Worm (Caenorhabditis elegans) whole organism, early embryonic: ENCODE results near the gene C05B5.8.
"Not testable (repeated sequence)": the region's sequence is repeated elsewhere in the genome, so short reads cannot be mapped to it uniquely, and the experiment has no call there.

ENCODE experiments used
- B0310.2 ChIP-seq: sonication (generic microtip); optimal IDR thresholded peaks from 2 replicates; lab custom pipeline; 2016; ENCODE audit warnings: mild to moderate bottlenecking, missing genetic modification characterization, missing compliant biosample characterization
- F13C5.2 ChIP-seq: sonication (generic microtip); optimal IDR thresholded peaks from 2 replicates; lab custom pipeline; 2017; ENCODE audit warnings: mild to moderate bottlenecking, missing genetic modification characterization, inconsistent platforms, missing compliant biosample characterization
- aly-1 ChIP-seq: sonication (generic microtip); optimal IDR thresholded peaks from 2 replicates; lab custom pipeline; 2016; ENCODE audit warnings: missing genetic modification characterization, missing compliant biosample characterization
- ama-1 ChIP-seq: fragments of 150-350 bp; optimal IDR thresholded peaks from 2 replicates; lab custom pipeline; 2014
- ceh-13 ChIP-seq: fragments of 200-800 bp; sonication (Bioruptor generic); optimal IDR thresholded peaks from 2 replicates; lab custom pipeline; 2018; ENCODE audit warnings: mild to moderate bottlenecking, missing genetic modification characterization, missing compliant biosample characterization
- ceh-36 ChIP-seq: sonication (generic microtip); optimal IDR thresholded peaks from 2 replicates; lab custom pipeline; 2016; ENCODE audit warnings: missing genetic modification characterization, inconsistent platforms, missing compliant biosample characterization
- ets-7 ChIP-seq: sonication (generic microtip); optimal IDR thresholded peaks from 2 replicates; lab custom pipeline; 2016; ENCODE audit warnings: missing genotype, missing genetic modification characterization, missing compliant biosample characterization
- flt-1 ChIP-seq: fragments of 200-800 bp; sonication (Bioruptor generic); IDR thresholded peaks from 2 replicates; pipeline ENCODE4 v1.3.6; 2022; ENCODE audit warnings: missing genetic modification characterization, missing compliant biosample characterization
- hmbx-1 ChIP-seq: sonication (generic microtip); optimal IDR thresholded peaks from 2 replicates; lab custom pipeline; 2016; ENCODE audit warnings: mild to moderate bottlenecking, missing genetic modification characterization, missing compliant biosample characterization
- hmg-4 ChIP-seq: fragments of 200-800 bp; sonication (Bioruptor generic); optimal IDR thresholded peaks from 2 replicates; lab custom pipeline; 2018; ENCODE audit warnings: mild to moderate bottlenecking, missing genetic modification characterization, missing compliant biosample characterization
- hnd-1 ChIP-seq: sonication (generic microtip); optimal IDR thresholded peaks from 2 replicates; lab custom pipeline; 2016; ENCODE audit warnings: missing genetic modification characterization, missing compliant biosample characterization
- pes-1 ChIP-seq: fragments of 200-800 bp; sonication (Bioruptor generic); IDR thresholded peaks from 2 replicates; pipeline ENCODE4 v1.3.6; 2022; ENCODE audit warnings: missing genetic modification reagents, missing genetic modification characterization, missing compliant biosample characterization
- scrt-1 ChIP-seq: fragments of 200-800 bp; sonication (Bioruptor generic); IDR thresholded peaks from 2 replicates; pipeline ENCODE4 v1.3.6; 2022; ENCODE audit warnings: missing genetic modification characterization, missing compliant biosample characterization
- sea-1 ChIP-seq: fragments of 200-800 bp; sonication (Bioruptor generic); conservative IDR thresholded peaks from 2 replicates; pipeline ENCODE4 v1.3.6; 2022; ENCODE audit warnings: missing genetic modification characterization, missing compliant biosample characterization
- tbx-11 ChIP-seq: fragments of 200-800 bp; sonication (Bioruptor generic); IDR thresholded peaks from 2 replicates; pipeline ENCODE4 v1.3.6; 2022; ENCODE audit warnings: missing genetic modification characterization, missing compliant biosample characterization
- tbx-37 ChIP-seq: fragments of 200-800 bp; sonication (Bioruptor generic); conservative IDR thresholded peaks from 2 replicates; pipeline ENCODE4 v1.3.6; 2022; ENCODE audit warnings: missing genetic modification reagents, missing genetic modification characterization, missing compliant biosample characterization
- tra-4 ChIP-seq: sonication (generic microtip); optimal IDR thresholded peaks from 2 replicates; lab custom pipeline; 2017; ENCODE audit warnings: missing genetic modification characterization, missing compliant biosample characterization

Gene C05B5.8

ce11 chrIII:10006734-10007348 lies at the start of gene C05B5.8:
C05B5.8 (minus strand) TSS chrIII:10006784.
- TF ChIP-seq hmbx-1 (tag; lab: Kevin White, UChicago) = no peak
- no peak for TF ChIP-seq hnd-1 (tag; lab: Kevin White, UChicago)
- no peak for TF ChIP-seq ama-1
- TF ChIP-seq ceh-13 (GFP tag; lab: Kevin White, UChicago) = no peak
- no peak for TF ChIP-seq F13C5.2
- no peak for TF ChIP-seq ets-7 (tag; lab: Kevin White, UChicago)
- TF ChIP-seq B0310.2 (tag; lab: Kevin White, UChicago) = no peak
- TF ChIP-seq scrt-1 (GFP tag; lab: Robert Waterston, UW) = no peak
- no peak for TF ChIP-seq hmg-4
- no peak for TF ChIP-seq sea-1 (GFP tag; lab: Robert Waterston, UW)
- TF ChIP-seq tra-4 (tag; lab: Kevin White, UChicago) = no peak
- no peak for TF ChIP-seq tbx-11

- no peak for TF ChIP-seq hmbx-1 (tag; lab: Kevin White, UChicago)
- no peak for TF ChIP-seq flt-1 (GFP tag; lab: Robert Waterston, UW)
- TF ChIP-seq ceh-13 (GFP tag; lab: Kevin White, UChicago) = no peak
- TF ChIP-seq sea-1 (GFP tag; lab: Robert Waterston, UW) = no peak
- no peak for TF ChIP-seq ama-1
These were observed 49.4 kb upstream of the C05B5.8 start, which contains the start of gene T16G12.10 for ce11 chrIII:10056033-10056432. T16G12.10 (minus strand) TSS chrIII:10056133.

ce11 chrIII:10053312-10053711 lies 46.7 kb upstream of the C05B5.8 start, which contains the start of gene T16G12.12:
T16G12.12 (plus strand) TSS chrIII:10053612.
- not testable (repeated sequence) for TF ChIP-seq hnd-1 (tag; lab: Kevin White, UChicago); flt-1 (GFP tag; lab: Robert Waterston, UW); tra-4 (tag; lab: Kevin White, UChicago)

- TF ChIP-seq hnd-1 (tag; lab: Kevin White, UChicago); scrt-1 (GFP tag; lab: Robert Waterston, UW); tbx-37: not testable (repeated sequence)
These were observed 43.7 kb upstream of the C05B5.8 start, which contains the start of gene T16G12.3 for ce11 chrIII:10050321-10050720. T16G12.3 (plus strand) TSS chrIII:10050621.

ce11 chrIII:10049682-10050081 lies 43.1 kb upstream of the C05B5.8 start, which contains the start of gene T16G12.1:
T16G12.1 (minus strand) TSS chrIII:10049857.
- TF ChIP-seq pes-1 (GFP tag; lab: Robert Waterston, UW) (no peak), hmbx-1 (tag; lab: Kevin White, UChicago) (no peak), sea-1 (GFP tag; lab: Robert Waterston, UW) (no peak), ets-7 (tag; lab: Kevin White, UChicago) (no peak), hnd-1 (tag; lab: Kevin White, UChicago) (no peak), scrt-1 (GFP tag; lab: Robert Waterston, UW) (no peak), tbx-11 (no peak), hmg-4 (no peak)

- TF ChIP-seq F13C5.2 = no peak
- TF ChIP-seq pes-1 (GFP tag; lab: Robert Waterston, UW) = no peak
- TF ChIP-seq ama-1 = no peak
- no peak for TF ChIP-seq ceh-36 (tag; lab: Kevin White, UChicago)
- no peak for TF ChIP-seq hmbx-1 (tag; lab: Kevin White, UChicago)
- TF ChIP-seq ets-7 (tag; lab: Kevin White, UChicago) = no peak
- no peak for TF ChIP-seq sea-1 (GFP tag; lab: Robert Waterston, UW)
- TF ChIP-seq tbx-37 = no peak
- TF ChIP-seq tbx-11 = no peak
- TF ChIP-seq B0310.2 (tag; lab: Kevin White, UChicago) = no peak
- TF ChIP-seq aly-1 = no peak
- TF ChIP-seq tra-4 (tag; lab: Kevin White, UChicago) = no peak
- TF ChIP-seq scrt-1 (GFP tag; lab: Robert Waterston, UW) = no peak
- no peak for TF ChIP-seq hmg-4
- TF ChIP-seq flt-1 (GFP tag; lab: Robert Waterston, UW) = no peak
- no peak for TF ChIP-seq hnd-1 (tag; lab: Kevin White, UChicago)
- TF ChIP-seq ceh-13 (GFP tag; lab: Kevin White, UChicago) = no peak
These were observed 33.4 kb upstream of the C05B5.8 start, which contains the start of gene T16G12.7 for ce11 chrIII:10040013-10040412. T16G12.7 (minus strand) TSS chrIII:10040113.

ce11 chrIII:10037150-10037549 lies 30.6 kb upstream of the C05B5.8 start, which contains the start of gene M04D8.7:
M04D8.7 (plus strand) TSS chrIII:10037450.
- TF ChIP-seq ama-1 (no peak), hmbx-1 (tag; lab: Kevin White, UChicago) (no peak), tbx-37 (no peak), ceh-13 (GFP tag; lab: Kevin White, UChicago) (no peak), ets-7 (tag; lab: Kevin White, UChicago) (no peak), hmg-4 (no peak), tbx-11 (no peak), aly-1 (no peak)

ce11 chrIII:10035783-10036182 lies 29.2 kb upstream of the C05B5.8 start, which contains the start of gene xbx-3:
xbx-3 (plus strand) TSS chrIII:10035945.
- TF ChIP-seq B0310.2 (tag; lab: Kevin White, UChicago) = no peak
- no peak for TF ChIP-seq ets-7 (tag; lab: Kevin White, UChicago)
- no peak for TF ChIP-seq tra-4 (tag; lab: Kevin White, UChicago)
- no peak for TF ChIP-seq ama-1
- no peak for TF ChIP-seq F13C5.2
- no peak for TF ChIP-seq ceh-36 (tag; lab: Kevin White, UChicago)
